Fruit fly (Drosophila melanogaster) Kc167 (cell line): Measurements from ENCODE around the gene Snx3.

Source experiments
- Myc ChIP-seq: fragments of >200 bp; optimal IDR thresholded peaks from 2 replicates; lab custom pipeline; 2017; ENCODE audit warnings: missing external identifiers
- Sin3A ChIP-seq: fragments of >200 bp; optimal IDR thresholded peaks from 2 replicates; lab custom pipeline; 2018; ENCODE audit warnings: missing external identifiers
- h ChIP-seq: fragments of >200 bp; optimal IDR thresholded peaks from 3 replicates; lab custom pipeline; 2018; ENCODE audit warnings: missing external identifiers
- insv ChIP-seq: fragments of >200 bp; optimal IDR thresholded peaks from 3 replicates; lab custom pipeline; 2018; ENCODE audit warnings: missing external identifiers
- psq ChIP-seq: fragments of >200 bp; optimal IDR thresholded peaks from 2 replicates; lab custom pipeline; 2017; ENCODE audit warnings: missing external identifiers
- ttk ChIP-seq: sonication (Bioruptor generic); optimal IDR thresholded peaks from 2 replicates; lab custom pipeline; 2017; ENCODE audit warnings: missing external identifiers

Gene Snx3

DNA sequence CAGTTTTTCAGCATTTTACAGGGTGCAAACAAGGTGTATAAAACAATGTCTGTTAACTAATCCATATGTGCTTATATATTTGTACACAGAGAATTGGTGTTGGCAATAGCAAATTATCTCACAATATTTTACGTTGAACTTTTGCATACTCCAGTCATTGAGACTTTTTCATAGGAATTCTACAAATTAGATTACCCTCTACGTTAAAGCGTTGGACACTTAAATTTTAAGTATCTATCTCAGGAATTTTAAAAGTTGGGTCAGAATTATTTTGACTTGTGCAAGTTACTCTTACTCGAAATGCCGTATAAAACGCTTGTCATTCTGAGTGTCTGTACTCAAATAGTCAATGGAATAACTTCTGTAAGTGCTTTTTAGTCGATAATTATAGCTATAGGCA is 5.2 kb downstream of the Snx3 start, which contains the start of gene CG18530:
Gene CG18530 (plus strand): TSS at position 301 of the 400 bp plus-strand sequence.
- no peak for TF ChIP-seq Myc (lab: Kevin White, UChicago)

DNA sequence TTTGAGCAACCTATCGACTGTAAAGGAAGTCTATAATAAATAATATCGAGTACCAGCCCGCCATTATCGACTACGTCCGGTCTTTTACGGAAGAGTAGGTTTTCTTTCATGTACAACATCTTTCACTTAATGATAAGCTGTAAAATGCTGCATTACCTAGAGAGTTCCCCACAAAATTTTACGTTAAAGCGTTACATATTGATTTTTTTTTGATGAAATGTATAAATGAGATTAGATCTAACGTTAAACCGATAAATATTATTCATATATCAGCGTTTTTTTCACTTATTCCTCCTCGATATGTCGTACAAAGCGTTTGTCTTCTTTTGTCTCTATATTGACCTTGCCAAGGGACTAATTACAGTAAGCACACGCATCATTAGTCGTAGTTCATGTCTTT is 6.8 kb downstream of the Snx3 start, which contains the start of gene CG11598:
Gene CG11598 (plus strand): TSS at position 301 of the 400 bp plus-strand sequence.
- no peak for TF ChIP-seq Sin3A (lab: Kevin White, UChicago)
- TF ChIP-seq Myc (lab: Kevin White, UChicago), result no peak
- no peak for TF ChIP-seq ttk (lab: Kevin White, UChicago)
- no peak for TF ChIP-seq h (lab: Kevin White, UChicago)
- TF ChIP-seq psq (lab: Kevin White, UChicago), result no peak
- no peak for TF ChIP-seq insv (lab: Kevin White, UChicago)

DNA sequence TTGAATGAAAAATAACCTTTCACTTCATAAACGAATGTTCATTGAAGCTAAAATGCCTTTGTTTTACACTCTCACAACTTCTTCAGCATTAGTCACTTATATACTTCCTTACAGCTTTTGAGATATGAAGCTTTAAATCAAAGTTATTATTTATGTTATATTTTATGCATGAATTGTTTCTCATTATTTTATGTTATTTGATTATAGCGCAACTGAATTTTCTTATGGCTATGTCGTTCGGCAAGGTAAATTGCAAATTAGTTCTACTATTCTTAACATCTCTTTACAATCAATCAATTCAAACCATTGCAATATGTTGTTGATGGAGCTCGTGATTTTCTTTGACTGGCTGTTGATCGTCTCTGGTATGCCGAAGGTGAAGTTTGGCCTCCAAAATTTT is 8.4 kb downstream of the Snx3 start, which contains the start of gene CG11600:
Gene CG11600 (plus strand): TSS at position 301 of the 400 bp plus-strand sequence.
- TF ChIP-seq insv (lab: Kevin White, UChicago), result no peak
- TF ChIP-seq psq (lab: Kevin White, UChicago), result no peak
- TF ChIP-seq h (lab: Kevin White, UChicago), result no peak
- TF ChIP-seq Sin3A (lab: Kevin White, UChicago), result no peak
- no peak for TF ChIP-seq Myc (lab: Kevin White, UChicago)
- TF ChIP-seq ttk (lab: Kevin White, UChicago), result no peak

DNA sequence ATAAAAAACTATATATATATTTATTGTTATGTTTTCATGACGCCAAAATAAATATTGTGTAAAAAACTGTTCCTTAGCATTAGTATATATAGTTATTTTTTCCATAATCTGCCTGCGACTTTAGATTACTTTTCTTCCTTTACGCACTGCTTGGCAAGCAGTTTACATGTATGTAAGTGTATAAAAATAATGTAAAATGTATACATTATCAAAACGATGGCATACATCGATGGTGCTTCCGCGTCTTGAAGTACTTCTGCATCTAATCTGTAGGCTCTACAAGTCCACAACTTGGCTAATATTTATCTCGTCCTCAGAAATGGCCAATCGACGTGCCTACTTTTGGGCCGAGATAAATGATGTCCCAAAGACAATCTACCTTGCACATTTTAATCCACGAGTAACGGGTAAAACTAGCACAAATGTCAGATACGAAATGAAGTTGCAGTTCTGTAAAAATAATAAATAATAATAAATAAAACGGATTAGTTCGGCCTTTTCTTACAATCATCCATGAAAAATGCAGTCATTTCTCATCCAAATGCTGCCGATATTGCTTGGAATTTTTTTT is 10.2 kb downstream of the Snx3 start, which contains the start of gene CG11608:
Gene CG11608 (plus strand): TSS at position 521 of the 571 bp plus-strand sequence.
- TF ChIP-seq Myc (lab: Kevin White, UChicago), result no peak
- no peak for TF ChIP-seq Sin3A (lab: Kevin White, UChicago)
- TF ChIP-seq ttk (lab: Kevin White, UChicago), result no peak
- no peak for TF ChIP-seq h (lab: Kevin White, UChicago)
- no peak for TF ChIP-seq insv (lab: Kevin White, UChicago)
- no peak for TF ChIP-seq psq (lab: Kevin White, UChicago)

DNA sequence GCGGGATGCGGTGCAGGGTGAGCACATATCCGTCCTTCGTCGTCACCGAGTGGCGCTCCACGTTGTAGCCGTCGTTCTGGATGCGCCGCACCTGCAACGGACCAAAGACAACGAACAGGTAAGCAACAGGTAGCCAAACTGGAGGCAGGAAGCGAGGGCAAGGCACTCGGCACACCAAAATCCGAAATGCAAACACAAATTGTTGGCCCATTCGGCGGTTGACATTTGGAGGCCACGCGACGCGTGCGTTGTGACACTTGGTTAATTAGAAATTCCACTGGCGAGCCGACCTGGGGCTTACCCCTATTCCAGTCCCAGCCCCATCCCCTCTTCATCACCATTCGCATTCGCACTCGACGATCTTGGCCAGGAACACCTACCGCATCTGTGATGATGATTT is 13.8 kb downstream of the Snx3 start:
- TF ChIP-seq Sin3A (lab: Kevin White, UChicago), result no peak
- TF ChIP-seq Myc (lab: Kevin White, UChicago), result no peak
- TF ChIP-seq insv (lab: Kevin White, UChicago), result no peak
- no peak for TF ChIP-seq psq (lab: Kevin White, UChicago)
- no peak for TF ChIP-seq h (lab: Kevin White, UChicago)
- no peak for TF ChIP-seq ttk (lab: Kevin White, UChicago)

DNA sequence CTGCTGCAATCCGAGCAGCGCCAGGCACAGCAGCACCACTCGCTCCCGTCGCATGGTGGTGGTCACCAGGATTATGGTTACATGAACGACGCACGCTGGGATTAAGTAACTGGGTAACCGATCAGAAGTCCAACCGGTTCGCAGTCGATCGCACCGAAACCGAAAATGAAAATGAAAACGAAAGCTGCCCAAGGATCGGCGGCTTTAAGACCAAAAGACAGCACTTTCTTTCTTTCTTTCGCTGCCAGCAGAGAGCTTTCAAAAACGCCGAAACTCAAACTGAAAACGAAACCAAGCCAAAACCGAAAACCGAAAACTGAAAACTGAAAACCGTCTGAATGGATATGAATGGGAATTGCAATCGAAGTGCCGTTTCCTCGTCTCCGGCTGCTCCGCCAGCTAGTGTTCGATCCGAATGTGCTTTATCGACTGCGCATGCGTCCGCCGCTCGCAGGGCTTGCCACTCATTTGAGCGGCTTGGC is 14.3 kb downstream of the Snx3 start, which contains the start of gene CG6753:
Gene CG6753 (minus strand): TSS at position 432 of the 482 bp plus-strand sequence.
- TF ChIP-seq psq (lab: Kevin White, UChicago), result no peak
- no peak for TF ChIP-seq ttk (lab: Kevin White, UChicago)
- TF ChIP-seq insv (lab: Kevin White, UChicago), result no peak
- no peak for TF ChIP-seq h (lab: Kevin White, UChicago)

DNA sequence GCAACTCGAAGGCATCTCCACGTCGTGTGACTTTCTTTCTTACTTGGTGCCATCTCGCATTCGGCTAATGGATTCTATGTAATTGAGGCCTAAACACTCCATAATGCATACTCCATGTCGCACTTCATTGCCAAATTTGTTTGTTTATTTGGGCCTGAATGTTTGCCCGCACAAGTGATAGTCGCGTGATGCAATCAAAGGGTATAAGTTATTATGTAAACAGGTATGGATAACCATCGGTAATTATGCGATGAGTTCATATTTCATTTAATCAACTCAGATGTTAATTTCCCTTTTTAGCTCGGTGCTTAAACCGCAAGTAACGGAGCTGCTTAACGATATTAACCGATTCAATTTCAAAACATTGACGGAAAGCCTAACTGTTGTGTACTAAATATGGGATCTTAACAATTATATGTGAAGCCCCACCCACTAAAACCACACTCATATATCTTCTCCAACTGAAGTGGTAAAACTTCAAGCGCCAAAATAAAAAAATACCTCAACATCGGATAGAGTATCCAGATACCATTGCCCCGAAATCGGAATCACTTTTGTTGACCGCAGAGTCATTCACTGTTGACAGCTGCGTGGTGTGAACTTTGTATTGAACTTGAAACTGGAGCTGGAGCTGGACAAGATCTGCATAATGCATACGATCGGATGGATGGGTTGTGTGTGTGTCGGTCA is 16.9 kb downstream of the Snx3 start:
- TF ChIP-seq h (lab: Kevin White, UChicago), result no peak
- TF ChIP-seq ttk (lab: Kevin White, UChicago), result no peak
- TF ChIP-seq psq (lab: Kevin White, UChicago), result no peak
- TF ChIP-seq insv (lab: Kevin White, UChicago), result no peak
- TF ChIP-seq Sin3A (lab: Kevin White, UChicago), result no peak
- no peak for TF ChIP-seq Myc (lab: Kevin White, UChicago)

DNA sequence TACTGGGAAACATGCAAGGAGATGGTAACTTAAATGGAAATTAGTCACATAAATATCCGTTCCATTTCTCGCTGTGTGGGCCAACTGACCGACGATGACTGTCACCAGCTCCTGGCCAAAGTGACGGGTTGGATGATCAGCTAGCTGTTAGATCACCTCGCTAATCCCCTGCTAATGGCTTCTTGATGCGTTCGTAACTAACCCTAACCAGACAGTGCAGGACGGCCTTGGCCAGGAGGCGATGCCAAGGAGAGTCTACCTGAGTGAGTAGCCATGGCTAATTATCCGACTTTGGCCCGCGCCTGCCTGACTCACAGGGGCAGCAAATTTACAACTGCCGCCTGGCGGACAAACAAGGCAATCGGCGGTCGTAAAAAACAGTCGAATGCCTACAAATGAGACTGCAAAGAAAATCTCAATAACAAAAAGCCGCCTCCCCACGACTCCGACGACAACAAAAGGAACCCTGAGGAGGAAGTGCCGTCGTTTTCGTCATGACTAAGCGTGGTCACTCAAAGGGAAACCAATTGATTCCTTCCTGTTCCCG is 18.0 kb downstream of the Snx3 start:
- TF ChIP-seq insv (lab: Kevin White, UChicago) (no peak), Sin3A (lab: Kevin White, UChicago) (no peak), h (lab: Kevin White, UChicago) (no peak), ttk (lab: Kevin White, UChicago) (no peak), Myc (lab: Kevin White, UChicago) (no peak), psq (lab: Kevin White, UChicago) (no peak)

DNA sequence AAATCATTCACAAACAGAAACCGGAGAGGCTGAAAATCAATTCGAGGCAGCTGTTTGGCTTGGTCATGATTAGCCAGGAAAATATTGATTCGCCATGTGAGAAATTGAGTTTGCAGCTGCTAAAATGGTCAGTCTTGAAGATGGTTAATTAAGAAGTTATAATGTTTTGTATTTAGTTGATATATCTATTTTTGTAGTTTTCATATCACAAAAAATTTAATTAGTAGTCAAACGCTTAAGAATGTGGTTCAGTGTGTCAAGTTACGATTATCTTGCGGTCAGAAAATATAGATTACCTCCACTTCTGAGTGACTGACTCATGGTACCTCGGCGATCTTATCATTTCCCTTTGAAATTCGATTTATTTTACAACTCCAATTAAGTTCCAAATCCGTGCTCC is 19.1 kb downstream of the Snx3 start:
- TF ChIP-seq psq (lab: Kevin White, UChicago) (no peak), h (lab: Kevin White, UChicago) (no peak), ttk (lab: Kevin White, UChicago) (no peak), Myc (lab: Kevin White, UChicago) (no peak), Sin3A (lab: Kevin White, UChicago) (no peak), insv (lab: Kevin White, UChicago) (no peak)

DNA sequence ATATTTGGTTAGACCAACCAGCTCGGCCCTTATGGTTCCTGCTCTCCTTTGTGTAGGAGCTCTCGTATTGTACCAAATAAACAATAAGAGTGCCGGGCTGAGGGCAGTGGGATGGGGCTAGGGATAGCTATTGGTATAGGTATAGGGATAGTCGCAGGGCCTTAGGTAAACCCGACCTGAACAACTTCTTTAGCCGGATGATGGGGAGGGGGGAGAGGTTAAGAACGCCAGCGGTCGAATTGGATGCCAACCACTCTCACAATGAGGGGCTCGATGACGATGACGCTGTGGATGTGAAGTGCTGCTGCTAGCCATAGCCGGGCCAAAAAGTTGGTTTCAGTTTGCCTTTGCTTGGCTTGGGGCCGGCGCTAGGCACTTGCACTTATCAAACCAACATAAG is 19.5 kb downstream of the Snx3 start:
- TF ChIP-seq h (lab: Kevin White, UChicago) (no peak), insv (lab: Kevin White, UChicago) (no peak), ttk (lab: Kevin White, UChicago) (no peak), Sin3A (lab: Kevin White, UChicago) (no peak), psq (lab: Kevin White, UChicago) (no peak), Myc (lab: Kevin White, UChicago) (no peak)

DNA sequence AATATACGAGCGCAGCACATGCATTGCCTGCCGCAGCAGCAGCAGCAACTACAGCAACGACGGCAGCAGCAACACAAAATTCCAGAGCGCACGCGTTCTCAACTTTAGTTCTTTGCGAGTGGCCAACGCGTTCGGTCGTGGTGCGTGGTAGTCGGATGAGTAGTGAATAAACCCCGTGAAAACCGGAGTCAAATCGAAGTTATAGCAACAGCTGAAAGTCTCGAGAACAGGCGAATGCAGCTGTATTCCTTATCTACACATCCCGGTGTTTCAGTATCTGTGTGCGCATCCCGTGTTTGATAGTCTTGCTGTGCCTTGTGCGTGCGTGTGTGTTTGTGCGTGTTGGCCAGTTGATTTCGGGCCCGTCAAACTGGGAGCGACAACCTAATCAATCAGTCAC is 20.1 kb downstream of the Snx3 start, which contains the start of gene Dtg:
Gene Dtg (plus strand): TSS at position 105 of the 400 bp plus-strand sequence.
- TF ChIP-seq Myc (lab: Kevin White, UChicago), result no peak
- TF ChIP-seq h (lab: Kevin White, UChicago), result no peak
- TF ChIP-seq psq (lab: Kevin White, UChicago), result no peak
- TF ChIP-seq insv (lab: Kevin White, UChicago), result no peak
- TF ChIP-seq Sin3A (lab: Kevin White, UChicago), result no peak
- no peak for TF ChIP-seq ttk (lab: Kevin White, UChicago)
